Fruit fly (Drosophila melanogaster) ovary, adult (tissue): Measurements from ENCODE around the gene osa.
"Not testable (repeated sequence)": the region's sequence is repeated elsewhere in the genome, so short reads cannot be mapped to it uniquely, and the experiment has no call there.

Source experiments
- CG17801 ChIP-seq: fragments of 200-800 bp; optimal IDR thresholded peaks from 2 replicates; lab custom pipeline; 2019; ENCODE audit warnings: missing biosample characterization, mild to moderate bottlenecking, missing genetic modification characterization, moderate library complexity; ENCODE audit not compliant: partially characterized antibody

Gene osa

DNA sequence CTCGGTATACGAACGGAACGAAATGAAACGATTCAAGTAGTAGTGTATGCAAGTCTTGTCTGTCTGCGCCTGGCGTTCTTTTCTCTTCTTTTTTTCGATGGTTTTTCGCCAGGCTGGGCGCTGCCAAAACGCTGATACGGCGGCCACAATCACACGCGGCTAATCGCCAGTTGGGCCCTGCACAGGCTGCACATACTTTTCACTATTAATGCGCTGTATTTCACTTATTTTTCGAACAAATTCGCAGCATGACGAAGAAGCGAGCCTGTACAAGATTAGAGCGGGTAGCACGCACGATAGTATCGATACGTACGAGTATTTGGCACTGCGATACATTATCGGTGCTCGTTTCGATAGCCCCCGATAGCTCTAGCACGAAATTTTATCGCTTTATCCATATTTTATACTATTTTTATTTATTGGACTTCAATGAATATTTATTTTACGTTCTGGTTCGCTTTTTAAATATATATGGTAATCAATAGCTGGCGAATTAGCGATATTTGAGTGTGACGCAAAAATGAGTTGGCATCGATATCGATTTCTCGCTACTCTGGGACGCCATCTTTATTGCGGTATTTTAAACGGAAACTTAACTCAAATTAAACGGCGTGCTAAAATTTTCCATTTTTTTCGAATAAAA is at the start of gene osa:
osa (minus strand) TSS at position 300 of the 643 bp plus-strand sequence.
- peak; percentile 24 for TF ChIP-seq CG17801 (GFP tag; lab: Kevin White, UChicago)

dm6 chr3R:17763088-17763487 is 44.9 kb upstream of the osa start, which contains the start of gene TyrR:
Gene TyrR, minus strand, starts transcription at chr3R:17763188.
- TF ChIP-seq CG17801 (GFP tag; lab: Kevin White, UChicago), result not testable (repeated sequence)

DNA sequence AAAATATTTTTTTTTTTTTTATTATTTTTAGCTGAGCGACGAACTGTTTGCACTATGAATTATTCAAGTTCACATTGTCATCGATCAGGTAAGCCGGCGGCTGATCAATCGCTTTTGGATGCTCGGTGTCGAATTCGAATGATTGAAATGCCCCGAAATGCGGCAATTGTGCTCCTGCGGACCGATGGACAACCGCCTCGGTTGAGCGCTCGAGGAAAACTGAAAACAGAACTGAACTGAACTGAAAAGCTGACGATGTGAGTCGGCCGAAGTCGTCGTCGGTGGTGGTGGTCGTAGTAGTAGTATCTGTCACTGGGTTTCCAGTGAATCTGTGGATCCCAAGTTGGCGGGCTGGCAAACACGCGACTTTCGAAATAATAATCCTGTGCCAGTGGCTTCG is 44.1 kb upstream of the osa start:
- TF ChIP-seq CG17801 (GFP tag; lab: Kevin White, UChicago), result no peak

DNA sequence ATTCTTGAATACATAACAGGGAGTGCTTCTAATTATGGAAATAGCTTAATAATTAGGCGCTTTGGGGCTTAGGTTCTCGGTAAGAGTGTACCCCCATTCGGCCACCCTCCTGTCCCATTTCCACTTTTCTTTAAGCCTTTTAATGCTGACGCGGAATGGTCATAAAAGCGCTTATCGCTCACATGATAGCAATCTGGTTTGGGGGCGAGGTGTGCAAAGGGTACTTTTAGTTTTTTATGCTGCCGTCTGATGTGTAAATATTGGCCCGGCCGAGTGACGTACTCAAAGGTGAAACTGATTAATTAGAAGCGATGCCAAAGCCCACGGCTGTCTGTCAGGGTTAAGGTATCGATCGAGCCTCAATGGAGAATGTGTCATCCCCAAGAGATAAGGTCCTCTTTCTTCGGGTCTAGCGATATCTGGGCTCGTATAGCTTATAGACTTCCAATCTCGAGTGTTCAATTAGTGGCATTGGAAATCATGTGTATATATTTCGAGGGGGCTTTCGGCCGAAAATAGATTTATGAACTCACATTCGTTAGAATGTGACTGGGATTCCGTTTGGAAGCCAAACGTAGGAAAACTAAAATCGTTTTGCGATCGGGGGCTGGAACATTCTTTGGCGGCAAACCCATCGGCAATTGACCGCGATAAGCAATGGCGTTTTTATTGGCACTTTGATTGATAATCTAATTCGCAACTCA is 41.8 kb upstream of the osa start:
- no peak for TF ChIP-seq CG17801 (GFP tag; lab: Kevin White, UChicago)

dm6 chr3R:17758905-17759304 is 40.8 kb upstream of the osa start:
- no peak for TF ChIP-seq CG17801 (GFP tag; lab: Kevin White, UChicago)

DNA sequence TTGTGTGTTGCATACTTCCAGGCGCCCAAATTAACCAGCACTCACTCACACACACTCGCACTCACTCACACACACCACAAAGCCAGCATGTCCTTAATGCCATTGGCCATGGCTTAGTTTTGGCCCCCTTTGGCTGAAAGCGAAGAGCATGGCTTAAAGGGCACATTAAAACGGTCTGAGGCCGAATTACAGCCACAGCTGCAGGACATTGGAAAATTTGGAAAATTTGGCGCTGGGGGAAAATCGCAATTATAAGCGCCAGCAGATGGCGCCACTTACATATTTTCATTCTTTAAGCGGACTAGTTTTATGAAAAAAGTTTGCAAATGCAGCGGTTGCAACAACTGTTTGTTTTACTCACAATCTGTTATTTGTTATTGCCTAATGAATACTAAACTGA is 24.4 kb upstream of the osa start:
- no peak for TF ChIP-seq CG17801 (GFP tag; lab: Kevin White, UChicago)

DNA sequence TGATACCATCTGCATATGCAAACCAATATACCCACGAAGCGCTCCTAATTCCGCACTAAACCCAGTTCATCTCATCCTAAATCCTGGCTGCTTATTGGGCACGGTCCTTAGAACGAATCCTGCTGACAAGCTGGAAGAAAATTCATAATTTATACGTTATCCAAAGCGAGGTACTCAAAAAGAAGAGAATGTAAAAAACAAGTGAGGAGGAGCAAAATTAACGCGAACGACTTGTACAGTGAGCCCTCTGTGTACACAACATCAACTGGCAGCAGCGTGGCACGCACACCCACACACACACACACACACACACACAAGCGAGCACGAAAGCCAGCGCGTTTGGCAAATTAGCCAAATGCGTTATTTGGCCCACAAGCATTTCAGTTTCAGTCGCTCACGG is 18.2 kb upstream of the osa start, which contains the start of gene TyrRII:
TyrRII (plus strand) TSS at position 301 of the 400 bp plus-strand sequence.
- TF ChIP-seq CG17801 (GFP tag; lab: Kevin White, UChicago), result no peak

- TF ChIP-seq CG17801 (GFP tag; lab: Kevin White, UChicago), result no peak
These were observed 15.1 kb upstream of the osa start, which contains the start of gene CG14321 for dm6 chr3R:17733261-17733660. Gene CG14321, plus strand, starts transcription at chr3R:17733598.

- TF ChIP-seq CG17801 (GFP tag; lab: Kevin White, UChicago), result no peak
These were observed 7.4 kb upstream of the osa start, which contains the start of gene Lgr1 for dm6 chr3R:17725558-17725957. Gene Lgr1, plus strand, starts transcription at chr3R:17725777.

dm6 chr3R:17724963-17725362 is 6.8 kb upstream of the osa start, which contains the start of gene Atg8b:
Gene Atg8b, minus strand, starts transcription at chr3R:17725063.
- TF ChIP-seq CG17801 (GFP tag; lab: Kevin White, UChicago), result no peak

- no peak for TF ChIP-seq CG17801 (GFP tag; lab: Kevin White, UChicago)
These were observed 843 bp upstream of the osa start, which contains the start of gene Pxt for dm6 chr3R:17718760-17719625. Gene Pxt, plus strand, starts transcription at chr3R:17719454.

DNA sequence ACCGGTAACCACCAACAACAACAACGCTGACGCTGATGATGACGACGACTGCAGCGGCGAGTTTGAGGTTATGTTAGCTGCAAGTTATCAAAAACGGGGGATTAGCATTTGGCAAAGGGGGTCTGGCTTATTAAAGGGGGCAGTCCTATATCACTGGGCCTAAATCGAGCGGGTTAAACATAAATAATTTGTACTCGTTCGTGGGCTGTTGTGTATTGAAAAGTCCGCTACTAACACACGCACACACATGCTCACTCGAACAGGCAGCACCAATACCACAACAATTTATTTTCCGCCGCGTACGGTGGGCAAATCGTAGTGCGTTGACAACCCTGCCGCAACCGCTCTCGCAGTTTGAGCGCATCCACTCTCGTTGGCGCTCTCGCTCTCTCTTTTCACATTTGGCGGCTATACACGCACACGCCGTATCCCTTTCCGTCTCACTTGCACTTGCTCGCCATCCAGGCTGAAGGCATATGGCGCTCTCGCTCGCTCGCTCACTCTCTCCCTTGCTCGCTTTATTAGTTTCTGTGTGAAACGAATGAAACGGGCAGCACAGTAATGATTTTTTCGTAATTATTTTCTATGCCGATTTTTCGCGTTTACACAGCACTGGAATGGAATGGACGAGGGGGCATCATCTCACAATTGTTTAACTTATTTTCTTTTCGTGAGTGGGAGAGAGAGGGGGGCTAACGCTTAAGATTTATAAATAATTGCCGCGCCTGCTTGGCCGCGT is 1.1 kb downstream of the osa start:
- peak; percentile 54 for TF ChIP-seq CG17801 (GFP tag; lab: Kevin White, UChicago)

dm6 chr3R:17714773-17715344 is 3.3 kb downstream of the osa start:
- no peak for TF ChIP-seq CG17801 (GFP tag; lab: Kevin White, UChicago)

DNA sequence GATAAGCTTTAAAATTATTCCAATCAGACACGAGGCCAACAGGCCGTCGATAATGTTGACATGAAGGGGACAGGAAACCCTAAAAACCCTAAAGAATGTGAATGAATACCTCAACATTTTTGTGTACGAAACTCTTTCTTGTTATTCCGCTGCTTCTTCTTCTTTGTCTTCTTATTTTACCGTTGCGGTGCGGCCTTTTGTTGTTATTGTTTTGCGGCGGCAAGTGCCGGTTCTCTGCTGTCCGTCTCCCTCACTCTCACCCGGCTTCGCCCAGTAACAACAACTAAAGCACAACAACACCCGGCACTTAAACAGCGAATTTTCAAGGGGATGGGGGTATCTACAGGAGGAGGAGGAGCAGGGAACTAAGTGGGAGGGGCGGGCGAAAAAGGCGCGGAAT is 3.8 kb downstream of the osa start:
- no peak for TF ChIP-seq CG17801 (GFP tag; lab: Kevin White, UChicago)
